Worm (Caenorhabditis elegans) whole organism, L2 larva: ENCODE results near the gene str-3.

Source experiments
- elt-3 ChIP-seq: sonication (generic microtip); optimal IDR thresholded peaks from 2 replicates; lab custom pipeline; 2017; ENCODE audit warnings: missing biosample characterization, missing genetic modification characterization
- ztf-4 ChIP-seq: fragments of 150-350 bp; optimal IDR thresholded peaks from 2 replicates; lab custom pipeline; 2014; ENCODE audit warnings: missing biosample characterization, missing genetic modification characterization

ce11 chrIV:11101383-11101782 is 1.2 kb upstream of the str-3 start, which contains the start of gene srlf-18:
- no peak for TF ChIP-seq ztf-4 (tag; lab: Kevin White, UChicago)
- no peak for TF ChIP-seq elt-3 (tag; lab: Kevin White, UChicago)
